Fruit fly (Drosophila melanogaster) whole organism, pupa: ENCODE results near the gene Cyp4d1.

Experiments
- CG12605 ChIP-seq: fragments of 200-800 bp; sonication (Bioruptor generic); IDR thresholded peaks from 2 replicates; pipeline ENCODE4 v1.3.6; 2022; ENCODE audit warnings: missing biosample characterization, missing genetic modification characterization
- CG17806 ChIP-seq: fragments of 200-800 bp; sonication (Bioruptor generic); optimal IDR thresholded peaks from 2 replicates; lab custom pipeline; 2018; ENCODE audit warnings: missing biosample characterization, mild to moderate bottlenecking, missing genetic modification characterization, moderate library complexity
- Pif1B ChIP-seq: fragments of 200-800 bp; sonication (Bioruptor generic); optimal IDR thresholded peaks from 3 replicates; lab custom pipeline; 2016; ENCODE audit warnings: missing biosample characterization, missing genetic modification characterization
- Snoo ChIP-seq: fragments of 200-800 bp; sonication (Bioruptor generic); optimal IDR thresholded peaks from 3 replicates; lab custom pipeline; 2017; ENCODE audit warnings: missing biosample characterization, mild to moderate bottlenecking, missing genetic modification characterization, inconsistent platforms

dm6 chrX:2142935-2143312, 19.1 kb downstream of the Cyp4d1 start:
- TF ChIP-seq CG17806 (no peak), Pif1B (no peak), Snoo (tag; lab: Kevin White, UChicago) (no peak), CG12605 (no peak)
